Fruit fly (Drosophila melanogaster): Measurements from ENCODE around the gene jigr1.
A peak's percentile ranks its signal among the peaks of the same experiment; 100 is the strongest.

The jigr1 gene

DNA sequence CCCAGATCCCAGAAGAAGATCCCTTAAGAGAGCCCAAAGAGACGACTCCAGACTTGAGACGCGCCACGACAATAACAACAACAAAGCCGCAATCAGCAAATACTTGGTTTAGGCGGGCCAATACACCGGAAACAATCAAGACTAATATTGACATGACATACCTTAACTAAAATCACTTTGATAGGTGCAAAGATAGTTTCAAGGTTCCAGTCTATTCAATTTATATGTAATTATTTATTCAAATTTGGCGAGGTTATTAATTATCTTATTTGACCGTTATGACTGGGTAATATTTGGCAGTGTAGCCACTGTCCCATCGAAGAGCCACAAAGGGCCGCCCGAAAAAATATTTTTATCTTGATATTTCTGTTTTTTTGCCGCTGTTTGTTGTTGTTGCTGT, 2.8 kb downstream of the jigr1 start (continued):
- TF ChIP-seq CG9876 (GFP tag; optimal IDR thresholded peaks at IDR 0.05) = no peak
- TF ChIP-seq otp (GFP tag; IDR thresholded peaks at IDR 0.05) = no peak
- peak; percentile 32 for TF ChIP-seq CG33557 (GFP tag; optimal IDR thresholded peaks at IDR 0.05)
- TF ChIP-seq CG7357 (GFP tag; IDR thresholded peaks at IDR 0.05) = peak; percentile 52; the same call in 2 of the 3 replicates
- no peak for TF ChIP-seq abd-A (tag; optimal IDR thresholded peaks at IDR 0.05)
- TF ChIP-seq Ptx1 (GFP tag; IDR thresholded peaks at IDR 0.05) = peak; percentile 64; the same call in 1 of the 2 replicates
- TF ChIP-seq CG16815 (GFP tag; optimal IDR thresholded peaks at IDR 0.05) = peak; percentile 45
- no peak for TF ChIP-seq MESR4 (GFP tag; optimal IDR thresholded peaks at IDR 0.05)
- TF ChIP-seq CG12299 (tag; optimal IDR thresholded peaks at IDR 0.05) = no peak
- peak; percentile 26 for TF ChIP-seq Camta (GFP tag; optimal IDR thresholded peaks at IDR 0.05)
- TF ChIP-seq CG17385 (GFP tag; optimal IDR thresholded peaks at IDR 0.05) = peak; percentile 29
- peak; percentile 66 for TF ChIP-seq fd102C (GFP tag; optimal IDR thresholded peaks at IDR 0.05)
- TF ChIP-seq kni (GFP tag; optimal IDR thresholded peaks at IDR 0.05) = no peak
- peak; percentile 40 for TF ChIP-seq CG4854 (GFP tag; optimal IDR thresholded peaks at IDR 0.05)
- TF ChIP-seq CG3065 (GFP tag; optimal IDR thresholded peaks at IDR 0.05) = no peak
- peak; percentile 27 to 54 for TF ChIP-seq chif (GFP tag; optimal IDR thresholded peaks at IDR 0.05)
- no peak for TF ChIP-seq luna (GFP tag; optimal IDR thresholded peaks at IDR 0.05)
- no peak for TF ChIP-seq crp (GFP tag; optimal IDR thresholded peaks at IDR 0.05)
- TF ChIP-seq lbe (GFP tag; optimal IDR thresholded peaks at IDR 0.05) = peak; percentile 96
- no peak for TF ChIP-seq seq (GFP tag; IDR thresholded peaks at IDR 0.05)
- TF ChIP-seq sens-2 (GFP tag; IDR thresholded peaks at IDR 0.05) = 0 out of 2 replicates have a peak, but pooled peaks have one; percentile 32
- TF ChIP-seq unpg (GFP tag; optimal IDR thresholded peaks at IDR 0.05) = peak; percentile 75
- TF ChIP-seq Rx (GFP tag; IDR thresholded peaks at IDR 0.05) = peak; percentile 45; the same call in 1 of the 2 replicates
- TF ChIP-seq row (GFP tag; IDR thresholded peaks at IDR 0.05) = peak; percentile 70
- TF ChIP-seq HLH4C (GFP tag; IDR thresholded peaks at IDR 0.05; ENCODE audit: partially characterized antibody) = no peak
- TF ChIP-seq CG8290 (GFP tag; optimal IDR thresholded peaks at IDR 0.05) = no peak
- no peak for TF ChIP-seq CG8290 (tag; optimal IDR thresholded peaks at IDR 0.05)
- TF ChIP-seq Elba2 (GFP tag; optimal IDR thresholded peaks at IDR 0.05) = no peak
- TF ChIP-seq hb (GFP tag; IDR thresholded peaks at IDR 0.05; ENCODE audit: partially characterized antibody) = no peak
- no peak for TF ChIP-seq insv (GFP tag; optimal IDR thresholded peaks at IDR 0.05)
- peak; percentile 44 for TF ChIP-seq CG7556 (GFP tag; optimal IDR thresholded peaks at IDR 0.05)
- no peak for TF ChIP-seq CG10543 (GFP tag; optimal IDR thresholded peaks at IDR 0.05)
- no peak for TF ChIP-seq CG1233 (GFP tag; optimal IDR thresholded peaks at IDR 0.05)
- no peak for TF ChIP-seq trh (GFP tag; optimal IDR thresholded peaks at IDR 0.05)
- peak; percentile 48 for TF ChIP-seq lilli (GFP tag; optimal IDR thresholded peaks at IDR 0.05)
- TF ChIP-seq slbo (GFP tag; IDR thresholded peaks at IDR 0.05) = peak; percentile 53
- TF ChIP-seq CG9437 (GFP tag; optimal IDR thresholded peaks at IDR 0.05) = no peak
- no peak for TF ChIP-seq HHEX (GFP tag; optimal IDR thresholded peaks at IDR 0.05)
- no peak for TF ChIP-seq her (GFP tag; optimal IDR thresholded peaks at IDR 0.05)
- no peak for TF ChIP-seq ash1 (GFP tag; optimal IDR thresholded peaks at IDR 0.05)
- TF ChIP-seq Ssrp (tag; optimal IDR thresholded peaks at IDR 0.05) = peak; percentile 30
- peak; percentile 56 for TF ChIP-seq CG10959 (GFP tag; IDR thresholded peaks at IDR 0.05)
- TF ChIP-seq HmgD (GFP tag; optimal IDR thresholded peaks at IDR 0.05) = no peak
- TF ChIP-seq Taf1 (GFP tag; IDR thresholded peaks at IDR 0.05) = 0 out of 2 replicates have a peak, but pooled peaks have one; percentile 15
- no peak for TF ChIP-seq shn (GFP tag; optimal IDR thresholded peaks at IDR 0.05)
- TF ChIP-seq CG3726 (GFP tag; IDR thresholded peaks at IDR 0.05) = no peak
- TF ChIP-seq sc (optimal IDR thresholded peaks at IDR 0.05) = no peak
- TF ChIP-seq sc (GFP tag; optimal IDR thresholded peaks at IDR 0.05) = peak; percentile 1
- TF ChIP-seq CG17802 (tag; optimal IDR thresholded peaks at IDR 0.05) = no peak
- TF ChIP-seq CG6689 (GFP tag; IDR thresholded peaks at IDR 0.05) = peak; percentile 66
- TF ChIP-seq CG13123 (GFP tag; optimal IDR thresholded peaks at IDR 0.05) = no peak
- peak; percentile 8 for TF ChIP-seq BtbVII (GFP tag; optimal IDR thresholded peaks at IDR 0.05)
